Fruit fly (Drosophila melanogaster) whole organism, embryonic: ENCODE data around the gene Cpr76Bc.

Experiments used
- ATbp ChIP-seq: fragments of 200-800 bp; sonication (Bioruptor generic); optimal IDR thresholded peaks from 2 replicates; lab custom pipeline; 2017; ENCODE audit warnings: missing biosample characterization, mild to moderate bottlenecking, missing genetic modification characterization, missing genetic modification reagents
- Antp ChIP-seq: fragments of 200-800 bp; sonication (Bioruptor generic); optimal IDR thresholded peaks from 3 replicates; lab custom pipeline; 2016; ENCODE audit warnings: missing biosample characterization, missing genetic modification characterization
- Atf-2 ChIP-seq: fragments of 200-800 bp; sonication (Bioruptor generic); optimal IDR thresholded peaks from 2 replicates; lab custom pipeline; 2016; ENCODE audit warnings: missing biosample characterization, missing genetic modification characterization
- B-H2 ChIP-seq: fragments of 200-800 bp; sonication (Bioruptor generic); optimal IDR thresholded peaks from 2 replicates; lab custom pipeline; 2018; ENCODE audit warnings: missing biosample characterization, mild to moderate bottlenecking, missing genetic modification characterization
- CG10209 ChIP-seq: fragments of 200-800 bp; sonication (Bioruptor generic); optimal IDR thresholded peaks from 3 replicates; lab custom pipeline; 2017; ENCODE audit warnings: missing biosample characterization, mild to moderate bottlenecking, missing genetic modification characterization, missing genetic modification reagents
- CG10274 ChIP-seq: fragments of 200-800 bp; sonication (Bioruptor generic); optimal IDR thresholded peaks from 3 replicates; lab custom pipeline; 2017; ENCODE audit warnings: missing biosample characterization, mild to moderate bottlenecking, missing genetic modification characterization
- CG11085 ChIP-seq: fragments of 200-800 bp; sonication (Bioruptor generic); IDR thresholded peaks from 2 replicates; pipeline ENCODE4 v1.3.6; 2022; ENCODE audit warnings: missing biosample characterization, missing genetic modification characterization
- CG11695 ChIP-seq: fragments of 200-800 bp; sonication (Bioruptor generic); IDR thresholded peaks from 3 replicates; pipeline ENCODE4 v1.3.6; 2022; ENCODE audit warnings: missing biosample characterization, missing genetic modification characterization
- CG13296 ChIP-seq: fragments of 200-800 bp; sonication (Bioruptor generic); optimal IDR thresholded peaks from 3 replicates; lab custom pipeline; 2018; ENCODE audit warnings: missing biosample characterization, mild to moderate bottlenecking, missing genetic modification characterization
- CG14050 ChIP-seq: fragments of 200-800 bp; sonication (Bioruptor generic); IDR thresholded peaks from 3 replicates; pipeline ENCODE4 v1.3.6; 2022; ENCODE audit warnings: missing biosample characterization, missing genetic modification characterization
- CG14441 ChIP-seq: fragments of 200-800 bp; sonication (Bioruptor generic); IDR thresholded peaks from 2 replicates; pipeline ENCODE4 v1.3.6; 2022; ENCODE audit warnings: missing biosample characterization, missing genetic modification characterization
- CG18011 ChIP-seq: fragments of 200-800 bp; sonication (Bioruptor generic); optimal IDR thresholded peaks from 2 replicates; lab custom pipeline; 2017; ENCODE audit warnings: missing biosample characterization, missing genetic modification characterization, mild to moderate bottlenecking, moderate library complexity, missing genotype
- CG2202 ChIP-seq: fragments of 200-800 bp; sonication (Bioruptor generic); optimal IDR thresholded peaks from 2 replicates; lab custom pipeline; 2018; ENCODE audit warnings: missing biosample characterization, mild to moderate bottlenecking, missing genetic modification characterization
- CG4282 ChIP-seq: fragments of 200-800 bp; sonication (Bioruptor generic); optimal IDR thresholded peaks from 2 replicates; lab custom pipeline; 2016; ENCODE audit warnings: missing biosample characterization, missing genetic modification characterization
- CG43689 ChIP-seq: fragments of 200-800 bp; sonication (Bioruptor generic); IDR thresholded peaks from 2 replicates; pipeline ENCODE4 v1.3.6; 2022; ENCODE audit warnings: missing biosample characterization, missing genetic modification characterization
- CG4424 ChIP-seq: fragments of 200-800 bp; sonication (Bioruptor generic); optimal IDR thresholded peaks from 3 replicates; lab custom pipeline; 2016; ENCODE audit warnings: missing biosample characterization, missing genetic modification characterization
- CG4707 ChIP-seq: fragments of 200-800 bp; sonication (Bioruptor generic); optimal IDR thresholded peaks from 2 replicates; lab custom pipeline; 2018; ENCODE audit warnings: missing biosample characterization, mild to moderate bottlenecking, missing genetic modification characterization, moderate library complexity
- CG5245 ChIP-seq: fragments of 200-800 bp; sonication (Bioruptor generic); optimal IDR thresholded peaks from 3 replicates; lab custom pipeline; 2016; ENCODE audit warnings: missing biosample characterization, missing genetic modification characterization
- CrebB ChIP-seq: fragments of 200-800 bp; sonication (Bioruptor generic); optimal IDR thresholded peaks from 3 replicates; lab custom pipeline; 2018; ENCODE audit warnings: missing biosample characterization, mild to moderate bottlenecking, missing genetic modification characterization
- Elba2 ChIP-seq: fragments of 200-800 bp; sonication (Bioruptor generic); optimal IDR thresholded peaks from 3 replicates; lab custom pipeline; 2016; ENCODE audit warnings: missing biosample characterization, missing genetic modification characterization
- Lpt ChIP-seq: fragments of >200 bp; optimal IDR thresholded peaks from 2 replicates; lab custom pipeline; 2018; ENCODE audit warnings: missing biosample characterization, missing genetic modification characterization
- MTF-1 ChIP-seq: fragments of 200-800 bp; sonication (Bioruptor generic); optimal IDR thresholded peaks from 2 replicates; lab custom pipeline; 2018; ENCODE audit warnings: missing biosample characterization, mild to moderate bottlenecking, missing genetic modification characterization, borderline replicate concordance
- PHDP ChIP-seq: fragments of 200-800 bp; sonication (Bioruptor generic); optimal IDR thresholded peaks from 3 replicates; lab custom pipeline; 2018; ENCODE audit warnings: missing biosample characterization, mild to moderate bottlenecking, missing genetic modification characterization, moderate library complexity
- Side ChIP-seq: fragments of 200-800 bp; sonication (Bioruptor generic); optimal IDR thresholded peaks from 2 replicates; lab custom pipeline; 2016; ENCODE audit warnings: missing biosample characterization, missing genetic modification characterization
- Sox100B ChIP-seq: fragments of 200-800 bp; sonication (Bioruptor generic); optimal IDR thresholded peaks from 3 replicates; lab custom pipeline; 2018; ENCODE audit warnings: missing biosample characterization, mild to moderate bottlenecking, missing genetic modification characterization
- Sry-β ChIP-seq: fragments of 200-800 bp; sonication (Bioruptor generic); optimal IDR thresholded peaks from 2 replicates; lab custom pipeline; 2018; ENCODE audit warnings: missing biosample characterization, mild to moderate bottlenecking, missing genetic modification characterization, moderate library complexity
- ara ChIP-seq: fragments of 200-800 bp; sonication (Bioruptor generic); IDR thresholded peaks from 2 replicates; pipeline ENCODE4 v1.3.6; 2022; ENCODE audit warnings: missing biosample characterization, missing genetic modification characterization
- ash1 ChIP-seq: fragments of 200-800 bp; sonication (Bioruptor generic); optimal IDR thresholded peaks from 2 replicates; lab custom pipeline; 2018; ENCODE audit warnings: missing biosample characterization, mild to moderate bottlenecking, missing genetic modification characterization
- cas ChIP-seq: fragments of 200-800 bp; sonication (Bioruptor generic); IDR thresholded peaks from 2 replicates; pipeline ENCODE4 v1.3.6; 2022; ENCODE audit warnings: missing biosample characterization, missing genetic modification characterization
- chif ChIP-seq, 2 experiments: fragments of 200-800 bp; sonication (Bioruptor generic); optimal IDR thresholded peaks; 3 replicates each; lab custom pipeline; 2016; ENCODE audit warnings: missing biosample characterization in 2 of 2, missing genetic modification characterization in 2 of 2
- chinmo ChIP-seq: fragments of 200-800 bp; sonication (Bioruptor generic); IDR thresholded peaks from 4 replicates; pipeline ENCODE4 v1.3.6; 2022; ENCODE audit warnings: missing biosample characterization, missing genetic modification characterization; ENCODE audit not compliant: partially characterized antibody
- chn ChIP-seq: fragments of 200-800 bp; sonication (Bioruptor generic); optimal IDR thresholded peaks from 2 replicates; lab custom pipeline; 2016; ENCODE audit warnings: missing biosample characterization, missing genetic modification characterization
- da ChIP-seq: fragments of 200-800 bp; sonication (Bioruptor generic); optimal IDR thresholded peaks from 2 replicates; lab custom pipeline; 2016; ENCODE audit warnings: missing biosample characterization, missing genetic modification characterization
- dpn ChIP-seq, 2 experiments: fragments of 200-800 bp; sonication (Bioruptor generic); optimal IDR thresholded peaks; 3 replicates each; lab custom pipeline; 2016; ENCODE audit warnings: missing biosample characterization in 2 of 2, missing genetic modification characterization in 2 of 2
- grn ChIP-seq: fragments of 200-800 bp; sonication (Bioruptor generic); optimal IDR thresholded peaks from 3 replicates; lab custom pipeline; 2017; ENCODE audit warnings: missing biosample characterization, missing genetic modification characterization
- inv ChIP-seq: fragments of 200-800 bp; sonication (Bioruptor generic); IDR thresholded peaks from 2 replicates; pipeline ENCODE4 v1.3.6; 2022; ENCODE audit warnings: missing biosample characterization, missing genetic modification characterization; ENCODE audit not compliant: partially characterized antibody
- lab ChIP-seq: fragments of 200-800 bp; sonication (Bioruptor generic); optimal IDR thresholded peaks from 3 replicates; lab custom pipeline; 2017; ENCODE audit warnings: missing biosample characterization, missing genetic modification characterization, mild to moderate bottlenecking, moderate library complexity, missing genetic modification reagents
- mam ChIP-seq: fragments of 200-800 bp; sonication (Bioruptor generic); optimal IDR thresholded peaks from 3 replicates; lab custom pipeline; 2016; ENCODE audit warnings: missing biosample characterization, missing genetic modification characterization
- mirr ChIP-seq: fragments of 200-800 bp; sonication (Bioruptor generic); optimal IDR thresholded peaks from 3 replicates; lab custom pipeline; 2018; ENCODE audit warnings: missing biosample characterization, mild to moderate bottlenecking, missing genetic modification characterization
- psq ChIP-seq: fragments of 200-800 bp; sonication (Bioruptor generic); optimal IDR thresholded peaks from 2 replicates; lab custom pipeline; 2017; ENCODE audit warnings: missing biosample characterization, missing genetic modification characterization
- sc ChIP-seq, 3 experiments: fragments of >200 bp in 2 of 3; fragments of 200-800 bp in 1 of 3; sonication (Bioruptor generic) in 1 of 3; optimal IDR thresholded peaks; 2 replicates in 2 of 3; 3 replicates in 1 of 3; lab custom pipeline; 2017; ENCODE audit warnings: mild to moderate bottlenecking in 1 of 3, missing biosample characterization in 1 of 3, missing genetic modification characterization in 1 of 3, missing genetic modification reagents in 1 of 3
- scrt ChIP-seq: fragments of 200-800 bp; sonication (Bioruptor generic); optimal IDR thresholded peaks from 2 replicates; lab custom pipeline; 2018; ENCODE audit warnings: missing biosample characterization, mild to moderate bottlenecking, missing genetic modification characterization, moderate library complexity
- sd ChIP-seq: fragments of 200-800 bp; sonication (Bioruptor generic); optimal IDR thresholded peaks from 3 replicates; lab custom pipeline; 2018; ENCODE audit warnings: missing biosample characterization, mild to moderate bottlenecking, missing genetic modification characterization, moderate library complexity
- seq ChIP-seq: fragments of 200-800 bp; sonication (Bioruptor generic); IDR thresholded peaks from 2 replicates; pipeline ENCODE4 v1.3.6; 2022; ENCODE audit warnings: missing biosample characterization, missing genetic modification characterization
- so ChIP-seq: fragments of 200-800 bp; sonication (Bioruptor generic); IDR thresholded peaks from 3 replicates; pipeline ENCODE4 v1.3.6; 2022; ENCODE audit warnings: missing biosample characterization, missing genetic modification characterization
- sug ChIP-seq: fragments of 200-800 bp; optimal IDR thresholded peaks from 2 replicates; lab custom pipeline; 2019; ENCODE audit warnings: missing biosample characterization, mild to moderate bottlenecking, missing genetic modification characterization, moderate library complexity
- tap ChIP-seq: fragments of 200-800 bp; optimal IDR thresholded peaks from 3 replicates; lab custom pipeline; 2019; ENCODE audit warnings: missing biosample characterization, mild to moderate bottlenecking, missing genetic modification characterization, moderate library complexity
- tin ChIP-seq: fragments of 200-800 bp; sonication (Bioruptor generic); optimal IDR thresholded peaks from 3 replicates; lab custom pipeline; 2016; ENCODE audit warnings: missing biosample characterization, missing genetic modification characterization
- wor ChIP-seq: fragments of 200-800 bp; sonication (Bioruptor generic); IDR thresholded peaks from 2 replicates; pipeline ENCODE4 v1.3.6; 2022; ENCODE audit warnings: missing biosample characterization, missing genetic modification characterization
- zen ChIP-seq: fragments of 200-800 bp; sonication (Bioruptor generic); optimal IDR thresholded peaks from 3 replicates; lab custom pipeline; 2018; ENCODE audit warnings: missing biosample characterization, mild to moderate bottlenecking, missing genetic modification characterization, moderate library complexity

Cpr76Bc gene

DNA sequence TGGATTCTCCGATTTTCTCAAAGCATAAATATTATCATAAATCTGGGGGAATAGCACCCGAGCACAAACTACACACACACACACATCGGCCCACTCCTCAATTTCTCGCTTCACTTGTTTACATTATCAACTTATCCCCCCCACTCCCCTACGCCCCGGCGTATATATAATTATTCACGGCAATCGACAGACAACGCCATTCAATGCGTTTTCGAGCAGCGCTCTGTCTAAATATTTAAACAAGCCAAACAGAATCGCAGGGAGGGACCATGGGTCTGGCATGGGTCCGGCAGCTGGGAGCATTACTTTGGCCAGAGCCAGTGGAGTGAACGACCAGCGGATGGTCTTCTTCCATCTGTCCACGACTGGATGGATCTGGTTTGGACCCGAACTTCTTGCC, 54.9 kb downstream of the Cpr76Bc start (continued):
- no peak for TF ChIP-seq seq (GFP tag; lab: Robert Waterston, UW)
- no peak for TF ChIP-seq CG13296
- TF ChIP-seq chinmo = 0 out of 4 replicates have a peak, but pooled peaks have one; percentile 59
- no peak for TF ChIP-seq ash1
- TF ChIP-seq ara (GFP tag; lab: Robert Waterston, UW) = peak; percentile 42; the same call in 1 of the 2 replicates
- no peak for TF ChIP-seq psq (GFP tag; lab: Kevin White, UChicago)
- peak; percentile 4 to 25 for TF ChIP-seq chif (GFP tag; optimal IDR thresholded peaks at IDR 0.05; lab: Kevin White, UChicago)
- TF ChIP-seq CG10274 (GFP tag; lab: Kevin White, UChicago) = no peak
- no peak for TF ChIP-seq Lpt
- TF ChIP-seq Elba2 (GFP tag; lab: Kevin White, UChicago) = no peak
- TF ChIP-seq Side (GFP tag; lab: Kevin White, UChicago) = peak; percentile 56
- peak; percentile 2 for TF ChIP-seq da (GFP tag; lab: Kevin White, UChicago)
- no peak for TF ChIP-seq inv (GFP tag; lab: Robert Waterston, UW)
- TF ChIP-seq Atf-2 (GFP tag; lab: Kevin White, UChicago) = no peak
- no peak for TF ChIP-seq CG4282
- no peak for TF ChIP-seq wor
- no peak for TF ChIP-seq cas (GFP tag; lab: Robert Waterston, UW)
- no peak for TF ChIP-seq CG4424 (GFP tag; lab: Kevin White, UChicago)
- peak; percentile 39 for TF ChIP-seq tap (tag; lab: Kevin White, UChicago)
- TF ChIP-seq so (GFP tag; lab: Robert Waterston, UW) = 0 out of 3 replicates have a peak, but pooled peaks have one; percentile 38
- TF ChIP-seq mam (GFP tag; lab: Kevin White, UChicago) = no peak
- no peak for TF ChIP-seq CG43689 (GFP tag; lab: Robert Waterston, UW)
- peak; percentile 57 for TF ChIP-seq CG10209 (GFP tag; lab: Kevin White, UChicago)
- peak; percentile 55 for TF ChIP-seq PHDP (tag; lab: Kevin White, UChicago)
- peak; percentile 47 for TF ChIP-seq Sox100B (GFP tag; lab: Kevin White, UChicago)
- TF ChIP-seq CG11695 (GFP tag; lab: Robert Waterston, UW) = 0 out of 3 replicates have a peak, but pooled peaks have one; percentile 38
- no peak for TF ChIP-seq scrt
- TF ChIP-seq sd (tag; lab: Kevin White, UChicago) = peak; percentile 64
- no peak for TF ChIP-seq CG5245 (GFP tag; lab: Kevin White, UChicago)
- peak; percentile 69 for TF ChIP-seq MTF-1 (GFP tag; lab: Kevin White, UChicago)
- TF ChIP-seq CG2202 (tag; lab: Kevin White, UChicago) = peak; percentile 45
- peak; percentile 1 for TF ChIP-seq grn
- peak in 1 of 2 experiments; percentile 5 for TF ChIP-seq dpn (GFP tag; optimal IDR thresholded peaks at IDR 0.05; lab: Kevin White, UChicago)
- TF ChIP-seq lab (GFP tag; lab: Kevin White, UChicago) = peak; percentile 57
- no peak for TF ChIP-seq tin (GFP tag; lab: Kevin White, UChicago)
- TF ChIP-seq CG4707 (GFP tag; lab: Kevin White, UChicago) = peak; percentile 67
- TF ChIP-seq ATbp (GFP tag; lab: Kevin White, UChicago) = peak; percentile 81
- TF ChIP-seq chn = no peak
- TF ChIP-seq Antp = peak; percentile 13
- TF ChIP-seq Sry-β = peak; percentile 26
- peak; percentile 57 for TF ChIP-seq CrebB
- TF ChIP-seq mirr (GFP tag; lab: Kevin White, UChicago) = no peak
- TF ChIP-seq B-H2 (GFP tag; lab: Kevin White, UChicago) = no peak
- no peak for TF ChIP-seq zen
- peak; percentile 23; the same call in 2 of the 3 replicates for TF ChIP-seq CG14050 (GFP tag; lab: Robert Waterston, UW)
- no peak for TF ChIP-seq CG11085
- TF ChIP-seq CG18011 (GFP tag; lab: Kevin White, UChicago) = no peak
- TF ChIP-seq sug = peak; percentile 40
- TF ChIP-seq sc (optimal IDR thresholded peaks at IDR 0.05; lab: Kevin White, UChicago) = no peak
- peak; percentile 12 for TF ChIP-seq sc (GFP tag; optimal IDR thresholded peaks at IDR 0.05; lab: Kevin White, UChicago)
- no peak for TF ChIP-seq CG14441 (GFP tag; lab: Robert Waterston, UW)
